Fruit fly (Drosophila melanogaster) whole organism, embryonic: ENCODE data around the gene yl.

Experiments
- Ada2b ChIP-seq: fragments of 200-800 bp; sonication (Bioruptor generic); IDR thresholded peaks from 2 replicates; pipeline ENCODE4 v1.3.6; 2022; ENCODE audit warnings: missing biosample characterization, missing genetic modification characterization
- BEAF-32 ChIP-seq: fragments of 200-800 bp; sonication (Bioruptor generic); optimal IDR thresholded peaks from 3 replicates; lab custom pipeline; 2017; ENCODE audit warnings: missing biosample characterization, missing genetic modification characterization, mild to moderate bottlenecking, moderate library complexity, missing genetic modification reagents
- Bteb2 ChIP-seq: fragments of 200-800 bp; sonication (Bioruptor generic); optimal IDR thresholded peaks from 2 replicates; lab custom pipeline; 2016; ENCODE audit warnings: missing biosample characterization, missing genetic modification characterization
- CG10274 ChIP-seq: fragments of 200-800 bp; sonication (Bioruptor generic); optimal IDR thresholded peaks from 3 replicates; lab custom pipeline; 2017; ENCODE audit warnings: missing biosample characterization, mild to moderate bottlenecking, missing genetic modification characterization
- CG11247 ChIP-seq: fragments of 200-800 bp; sonication (Bioruptor generic); IDR thresholded peaks from 2 replicates; pipeline ENCODE4 v1.3.6; 2022; ENCODE audit warnings: missing biosample characterization, missing genetic modification characterization
- CG12391 ChIP-seq: fragments of 200-800 bp; sonication (Bioruptor generic); optimal IDR thresholded peaks from 3 replicates; lab custom pipeline; 2018; ENCODE audit warnings: missing biosample characterization, mild to moderate bottlenecking, missing genetic modification characterization, moderate library complexity
- CG1529 ChIP-seq: fragments of 200-800 bp; sonication (Bioruptor generic); optimal IDR thresholded peaks from 3 replicates; lab custom pipeline; 2018; ENCODE audit warnings: missing biosample characterization, missing genetic modification characterization
- CG17186 ChIP-seq: fragments of 200-800 bp; sonication (Bioruptor generic); optimal IDR thresholded peaks from 3 replicates; lab custom pipeline; 2017; ENCODE audit warnings: missing biosample characterization, missing genetic modification reagents, missing genetic modification characterization
- CG18262 ChIP-seq: fragments of 200-800 bp; optimal IDR thresholded peaks from 3 replicates; lab custom pipeline; 2019; ENCODE audit warnings: missing biosample characterization, mild to moderate bottlenecking, missing genetic modification characterization, moderate library complexity
- CG2712 ChIP-seq: fragments of 200-800 bp; optimal IDR thresholded peaks from 3 replicates; lab custom pipeline; 2019; ENCODE audit warnings: missing biosample characterization, mild to moderate bottlenecking, missing genetic modification characterization, moderate library complexity
- CG31388 ChIP-seq: fragments of 200-800 bp; sonication (Bioruptor generic); optimal IDR thresholded peaks from 2 replicates; lab custom pipeline; 2016; ENCODE audit warnings: missing biosample characterization, missing genetic modification characterization
- CG3407 ChIP-seq: fragments of 200-800 bp; sonication (Bioruptor generic); optimal IDR thresholded peaks from 2 replicates; lab custom pipeline; 2018; ENCODE audit warnings: missing biosample characterization, mild to moderate bottlenecking, missing genetic modification characterization
- CG5245 ChIP-seq: fragments of 200-800 bp; sonication (Bioruptor generic); optimal IDR thresholded peaks from 3 replicates; lab custom pipeline; 2016; ENCODE audit warnings: missing biosample characterization, missing genetic modification characterization
- CG6765 ChIP-seq: fragments of 200-800 bp; sonication (Bioruptor generic); optimal IDR thresholded peaks from 3 replicates; lab custom pipeline; 2017; ENCODE audit warnings: missing biosample characterization, mild to moderate bottlenecking, missing genetic modification characterization
- CG7786 ChIP-seq: fragments of 200-800 bp; sonication (Bioruptor generic); optimal IDR thresholded peaks from 2 replicates; lab custom pipeline; 2016; ENCODE audit warnings: missing biosample characterization, missing genetic modification characterization
- CG7963 ChIP-seq: fragments of 200-800 bp; sonication (Bioruptor generic); IDR thresholded peaks from 3 replicates; pipeline ENCODE4 v1.3.6; 2022; ENCODE audit warnings: missing biosample characterization, missing genetic modification characterization; ENCODE audit not compliant: partially characterized antibody
- CG9797 ChIP-seq: fragments of 200-800 bp; sonication (Bioruptor generic); optimal IDR thresholded peaks from 3 replicates; lab custom pipeline; 2018; ENCODE audit warnings: missing biosample characterization, mild to moderate bottlenecking, missing genetic modification characterization
- Chrac-16 ChIP-seq: fragments of 200-800 bp; sonication (Bioruptor generic); optimal IDR thresholded peaks from 3 replicates; lab custom pipeline; 2016; ENCODE audit warnings: missing biosample characterization, missing genetic modification characterization
- CoRest ChIP-seq: fragments of 200-800 bp; sonication (Bioruptor generic); optimal IDR thresholded peaks from 3 replicates; lab custom pipeline; 2018; ENCODE audit warnings: missing biosample characterization, mild to moderate bottlenecking, missing genetic modification characterization, moderate library complexity
- D19A ChIP-seq: fragments of 200-800 bp; optimal IDR thresholded peaks from 3 replicates; lab custom pipeline; 2019; ENCODE audit warnings: missing biosample characterization, mild to moderate bottlenecking, missing genetic modification characterization, moderate library complexity
- Dad ChIP-seq: fragments of 200-800 bp; sonication (Bioruptor generic); optimal IDR thresholded peaks from 3 replicates; lab custom pipeline; 2016; ENCODE audit warnings: missing biosample characterization, missing genetic modification characterization
- Drgx ChIP-seq: fragments of 200-800 bp; sonication (Bioruptor generic); IDR thresholded peaks from 2 replicates; pipeline ENCODE4 v1.3.6; 2022; ENCODE audit warnings: missing biosample characterization, missing genetic modification characterization
- ERR ChIP-seq: fragments of 200-800 bp; sonication (Bioruptor generic); optimal IDR thresholded peaks from 2 replicates; lab custom pipeline; 2016; ENCODE audit warnings: missing biosample characterization, missing genetic modification characterization
- Eip74EF ChIP-seq, 2 experiments: fragments of 200-800 bp in 1 of 2; fragments of >200 bp in 1 of 2; sonication (Bioruptor generic) in 1 of 2; optimal IDR thresholded peaks; 2 replicates each; lab custom pipeline; 2017 to 2019; ENCODE audit warnings: missing biosample characterization in 2 of 2, missing genetic modification characterization in 2 of 2, mild to moderate bottlenecking in 1 of 2, moderate library complexity in 1 of 2
- Ets97D ChIP-seq: fragments of 200-800 bp; sonication (Bioruptor generic); optimal IDR thresholded peaks from 3 replicates; lab custom pipeline; 2016; ENCODE audit warnings: missing biosample characterization, missing genetic modification characterization
- H15 ChIP-seq: fragments of 200-800 bp; sonication (Bioruptor generic); IDR thresholded peaks from 3 replicates; pipeline ENCODE4 v1.3.6; 2022; ENCODE audit warnings: missing biosample characterization, missing genetic modification characterization
- Optix ChIP-seq: fragments of 200-800 bp; sonication (Bioruptor generic); IDR thresholded peaks from 3 replicates; pipeline ENCODE4 v1.3.6; 2022; ENCODE audit warnings: missing biosample characterization, missing genetic modification characterization
- Ssrp ChIP-seq: fragments of 200-800 bp; sonication (Bioruptor generic); optimal IDR thresholded peaks from 2 replicates; lab custom pipeline; 2018; ENCODE audit warnings: missing biosample characterization, mild to moderate bottlenecking, missing genetic modification characterization, moderate library complexity
- abd-A ChIP-seq: fragments of 200-800 bp; sonication (Bioruptor generic); optimal IDR thresholded peaks from 3 replicates; lab custom pipeline; 2019; ENCODE audit warnings: missing biosample characterization, mild to moderate bottlenecking, missing genetic modification characterization, moderate library complexity
- cas ChIP-seq: fragments of 200-800 bp; sonication (Bioruptor generic); IDR thresholded peaks from 2 replicates; pipeline ENCODE4 v1.3.6; 2022; ENCODE audit warnings: missing biosample characterization, missing genetic modification characterization
- dimm ChIP-seq: fragments of 200-800 bp; sonication (Bioruptor generic); IDR thresholded peaks from 2 replicates; pipeline ENCODE4 v1.3.6; 2022; ENCODE audit warnings: missing biosample characterization, missing genetic modification characterization
- dpn ChIP-seq, 2 experiments: fragments of 200-800 bp; sonication (Bioruptor generic); optimal IDR thresholded peaks; 3 replicates each; lab custom pipeline; 2016; ENCODE audit warnings: missing biosample characterization in 2 of 2, missing genetic modification characterization in 2 of 2
- fd3F ChIP-seq: fragments of 200-800 bp; sonication (Bioruptor generic); optimal IDR thresholded peaks from 2 replicates; lab custom pipeline; 2018; ENCODE audit warnings: missing biosample characterization, mild to moderate bottlenecking, missing genetic modification characterization, moderate library complexity
- gem ChIP-seq: fragments of 200-800 bp; sonication (Bioruptor generic); optimal IDR thresholded peaks from 2 replicates; lab custom pipeline; 2019; ENCODE audit warnings: missing biosample characterization, mild to moderate bottlenecking, missing genetic modification characterization, moderate library complexity
- gsb ChIP-seq: fragments of 200-800 bp; sonication (Bioruptor generic); IDR thresholded peaks from 2 replicates; pipeline ENCODE4 v1.3.6; 2022; ENCODE audit warnings: missing biosample characterization, missing genetic modification characterization
- kni ChIP-seq: fragments of 200-800 bp; sonication (Bioruptor generic); optimal IDR thresholded peaks from 3 replicates; lab custom pipeline; 2017; ENCODE audit warnings: mild to moderate bottlenecking, missing biosample characterization, missing genetic modification reagents, missing genetic modification characterization
- lbe ChIP-seq: fragments of 200-800 bp; sonication (Bioruptor generic); optimal IDR thresholded peaks from 2 replicates; lab custom pipeline; 2016; ENCODE audit warnings: missing biosample characterization, mild to moderate bottlenecking, missing genetic modification characterization
- mirr ChIP-seq: fragments of 200-800 bp; sonication (Bioruptor generic); optimal IDR thresholded peaks from 3 replicates; lab custom pipeline; 2018; ENCODE audit warnings: missing biosample characterization, mild to moderate bottlenecking, missing genetic modification characterization
- nerfin-1 ChIP-seq: fragments of 200-800 bp; sonication (Bioruptor generic); optimal IDR thresholded peaks from 3 replicates; lab custom pipeline; 2019; ENCODE audit warnings: missing biosample characterization, mild to moderate bottlenecking, missing genetic modification characterization, moderate library complexity
- oc ChIP-seq: fragments of 200-800 bp; sonication (Bioruptor generic); optimal IDR thresholded peaks from 2 replicates; lab custom pipeline; 2018; ENCODE audit warnings: missing biosample characterization, mild to moderate bottlenecking, missing genetic modification characterization, moderate library complexity
- odd ChIP-seq: fragments of 200-800 bp; sonication (Bioruptor generic); optimal IDR thresholded peaks from 2 replicates; lab custom pipeline; 2017; ENCODE audit warnings: missing biosample characterization, mild to moderate bottlenecking, missing genetic modification characterization
- org-1 ChIP-seq: fragments of 200-800 bp; sonication (Bioruptor generic); optimal IDR thresholded peaks from 2 replicates; lab custom pipeline; 2017; ENCODE audit warnings: missing biosample characterization, missing genetic modification characterization
- peb ChIP-seq: fragments of 200-800 bp; sonication (Bioruptor generic); IDR thresholded peaks from 2 replicates; pipeline ENCODE4 v1.3.6; 2022; ENCODE audit warnings: missing biosample characterization, missing genetic modification characterization
- pzg ChIP-seq: fragments of 200-800 bp; sonication (Bioruptor generic); optimal IDR thresholded peaks from 3 replicates; lab custom pipeline; 2018; ENCODE audit warnings: missing biosample characterization, mild to moderate bottlenecking, missing genetic modification characterization, moderate library complexity
- sim ChIP-seq: fragments of 200-800 bp; sonication (Bioruptor generic); IDR thresholded peaks from 2 replicates; pipeline ENCODE4 v1.3.6; 2022; ENCODE audit warnings: missing biosample characterization, missing genetic modification characterization
- sima ChIP-seq: fragments of 200-800 bp; sonication (Bioruptor generic); optimal IDR thresholded peaks from 2 replicates; lab custom pipeline; 2016; ENCODE audit warnings: missing biosample characterization, missing genetic modification characterization
- sqz ChIP-seq: fragments of 200-800 bp; sonication (Bioruptor generic); optimal IDR thresholded peaks from 3 replicates; lab custom pipeline; 2018; ENCODE audit warnings: missing biosample characterization, mild to moderate bottlenecking, missing genetic modification characterization
- usp ChIP-seq: fragments of >200 bp; optimal IDR thresholded peaks from 2 replicates; lab custom pipeline; 2017; ENCODE audit warnings: missing biosample characterization, missing genetic modification characterization
- z ChIP-seq: fragments of 200-800 bp; sonication (Bioruptor generic); IDR thresholded peaks from 3 replicates; pipeline ENCODE4 v1.3.6; 2022; ENCODE audit warnings: missing biosample characterization, missing genetic modification characterization
- zfh1 ChIP-seq: fragments of 200-800 bp; sonication (Bioruptor generic); IDR thresholded peaks from 3 replicates; pipeline ENCODE4 v1.3.6; 2022; ENCODE audit warnings: missing biosample characterization, missing genetic modification characterization

The yl gene

dm6 chrX:14237873-14238394 is 44.9 kb downstream of the yl start, which contains the start of the genes Fbxl4 and Dus2 (continued):
- TF ChIP-seq org-1 (GFP tag; lab: Kevin White, UChicago) (peak; percentile 81), D19A (tag; lab: Kevin White, UChicago) (peak; percentile 80), CoRest (peak; percentile 96), peb (peak; percentile 79), CG17186 (peak; percentile 66), Ada2b (GFP tag; lab: Robert Waterston, UW) (peak; percentile 94), CG7786 (peak; percentile 86), cas (GFP tag; lab: Robert Waterston, UW) (peak; percentile 79), BEAF-32 (peak; percentile 64), CG3407 (GFP tag; lab: Kevin White, UChicago) (peak; percentile 74), Eip74EF (GFP tag; optimal IDR thresholded peaks at IDR 0.05; lab: Kevin White, UChicago) (peak in 1 of 2 experiments; percentile 70), CG10274 (peak; percentile 77), Ets97D (GFP tag; lab: Kevin White, UChicago) (peak; percentile 80), nerfin-1 (peak; percentile 86), CG12391 (tag; lab: Kevin White, UChicago) (peak; percentile 94), CG5245 (GFP tag; lab: Kevin White, UChicago) (peak; percentile 91), Bteb2 (GFP tag; lab: Kevin White, UChicago) (peak; percentile 90), gem (tag; lab: Kevin White, UChicago) (peak; percentile 96), fd3F (GFP tag; lab: Kevin White, UChicago) (peak; percentile 85), CG1529 (GFP tag; lab: Kevin White, UChicago) (peak; percentile 76), Optix (GFP tag; lab: Robert Waterston, UW) (peak; percentile 91), gsb (GFP tag; lab: Robert Waterston, UW) (peak; percentile 80), dpn (GFP tag; optimal IDR thresholded peaks at IDR 0.05; lab: Kevin White, UChicago) (peak; percentile 92), dimm (GFP tag; lab: Robert Waterston, UW) (peak; percentile 67), ERR (GFP tag; lab: Kevin White, UChicago) (peak; percentile 54), pzg (GFP tag; lab: Kevin White, UChicago) (peak; percentile 37), mirr (GFP tag; lab: Kevin White, UChicago) (peak; percentile 73), sqz (GFP tag; lab: Kevin White, UChicago) (peak; percentile 74), zfh1 (peak; percentile 94), sim (peak; percentile 60; the same call in 1 of the 2 replicates), oc (tag; lab: Kevin White, UChicago) (peak; percentile 63), Dad (GFP tag; lab: Kevin White, UChicago) (peak; percentile 87), abd-A (no peak), CG2712 (tag; lab: Kevin White, UChicago) (peak; percentile 93), Ssrp (tag; lab: Kevin White, UChicago) (peak; percentile 92), sima (GFP tag; lab: Kevin White, UChicago) (peak; percentile 73), z (GFP tag; lab: Robert Waterston, UW) (no peak), CG9797 (peak; percentile 36), CG18262 (peak; percentile 91), H15 (GFP tag; lab: Robert Waterston, UW) (peak; percentile 91), odd (GFP tag; lab: Kevin White, UChicago) (peak; percentile 72), lbe (peak; percentile 62), kni (GFP tag; lab: Kevin White, UChicago) (peak; percentile 74), Chrac-16 (GFP tag; lab: Kevin White, UChicago) (peak; percentile 94), Drgx (GFP tag; lab: Robert Waterston, UW) (peak; percentile 79), CG7963 (no peak; the same call in 2 of the 3 replicates), CG6765 (GFP tag; lab: Kevin White, UChicago) (peak; percentile 85), CG31388 (GFP tag; lab: Kevin White, UChicago) (peak; percentile 78), CG11247 (GFP tag; lab: Robert Waterston, UW) (peak; percentile 90), usp (GFP tag; lab: Kevin White, UChicago) (no peak)
